Fruit fly (Drosophila melanogaster): ENCODE data around the gene Svip.

Svip gene

dm6 chr3L:9337942-9338468 is 20.8 kb upstream of the Svip start:
- no peak for TF ChIP-seq Dek (tag; optimal IDR thresholded peaks at IDR 0.05)
- TF ChIP-seq CG3726 (GFP tag; IDR thresholded peaks at IDR 0.05), result no peak
- no peak for TF ChIP-seq CG15011 (GFP tag; optimal IDR thresholded peaks at IDR 0.05)
- TF ChIP-seq CG6175 (GFP tag; IDR thresholded peaks at IDR 0.05), result no peak
- no peak for TF ChIP-seq CG13287 (GFP tag; IDR thresholded peaks at IDR 0.05; ENCODE audit: partially characterized antibody)
- TF ChIP-seq cg (GFP tag; optimal IDR thresholded peaks at IDR 0.05), result peak; percentile 49
- no peak for TF ChIP-seq CG15601 (tag; optimal IDR thresholded peaks at IDR 0.05)
- TF ChIP-seq lilli (GFP tag; optimal IDR thresholded peaks at IDR 0.05), result no peak
- TF ChIP-seq CG12769 (tag; optimal IDR thresholded peaks at IDR 0.05), result peak; percentile 63
- peak; percentile 50 for TF ChIP-seq Med (GFP tag)
- no peak for TF ChIP-seq CG3163 (GFP tag; optimal IDR thresholded peaks at IDR 0.05)
- no peak for TF ChIP-seq br (optimal IDR thresholded peaks at IDR 0.05)
- TF ChIP-seq nom (GFP tag; optimal IDR thresholded peaks at IDR 0.05), result peak; percentile 34
- TF ChIP-seq CG30431 (GFP tag; optimal IDR thresholded peaks at IDR 0.05), result no peak
- no peak for TF ChIP-seq dpn (GFP tag; optimal IDR thresholded peaks at IDR 0.05)
- peak; percentile 7 to 32 for TF ChIP-seq Trl (optimal IDR thresholded peaks at IDR 0.05)
- no peak for TF ChIP-seq Trl (GFP tag; optimal IDR thresholded peaks at IDR 0.05)
- peak; percentile 27 for TF ChIP-seq CG3995 (GFP tag; optimal IDR thresholded peaks at IDR 0.05)

dm6 chr3L:9338510-9338909 is 20.3 kb upstream of the Svip start, which contains the start of gene PGRP-LC:
Gene PGRP-LC (plus strand): TSS chr3L:9338810.
- TF ChIP-seq CG16863 (GFP tag; optimal IDR thresholded peaks at IDR 0.05), result no peak
- no peak for TF ChIP-seq Taf1 (GFP tag; IDR thresholded peaks at IDR 0.05)
- TF ChIP-seq CG7357 (GFP tag; IDR thresholded peaks at IDR 0.05), result no peak
- TF ChIP-seq CG18262 (tag; optimal IDR thresholded peaks at IDR 0.05), result no peak
- no peak for TF ChIP-seq pita (GFP tag; optimal IDR thresholded peaks at IDR 0.05)
- no peak for TF ChIP-seq Fer3 (tag; optimal IDR thresholded peaks at IDR 0.05)
- no peak for TF ChIP-seq CG17568 (GFP tag; optimal IDR thresholded peaks at IDR 0.05)

dm6 chr3L:9339021-9339420 is 19.8 kb upstream of the Svip start:
- TF ChIP-seq CG14710 (tag; optimal IDR thresholded peaks at IDR 0.05), result no peak
- TF ChIP-seq CG2875 (GFP tag; optimal IDR thresholded peaks at IDR 0.05), result no peak
- TF ChIP-seq grau (tag; optimal IDR thresholded peaks at IDR 0.05), result peak; percentile 7
- no peak for TF ChIP-seq CG15696 (tag; optimal IDR thresholded peaks at IDR 0.05)
- TF ChIP-seq CG3838 (GFP tag; optimal IDR thresholded peaks at IDR 0.05), result no peak
- TF ChIP-seq hkb (optimal IDR thresholded peaks at IDR 0.05), result no peak
- peak; percentile 39 for TF ChIP-seq hkb (GFP tag; IDR thresholded peaks at IDR 0.05)
- TF ChIP-seq crol (GFP tag; IDR thresholded peaks at IDR 0.05), result no peak
- TF ChIP-seq CG10431 (GFP tag; optimal IDR thresholded peaks at IDR 0.05), result no peak
- no peak for TF ChIP-seq CG7357 (GFP tag; IDR thresholded peaks at IDR 0.05)
- TF ChIP-seq D19A (tag; optimal IDR thresholded peaks at IDR 0.05), result peak; percentile 21
- TF ChIP-seq cas (GFP tag; IDR thresholded peaks at IDR 0.05), result no peak
- peak; percentile 70 for TF ChIP-seq sens (GFP tag)
- no peak for TF ChIP-seq CG12236 (GFP tag; optimal IDR thresholded peaks at IDR 0.05)
- no peak for TF ChIP-seq pnt (GFP tag; optimal IDR thresholded peaks at IDR 0.05)
- no peak for TF ChIP-seq kni (GFP tag; optimal IDR thresholded peaks at IDR 0.05)
- no peak for TF ChIP-seq gt (GFP tag; IDR thresholded peaks at IDR 0.05)
- TF ChIP-seq CG15479 (GFP tag; optimal IDR thresholded peaks at IDR 0.05), result no peak
- peak; percentile 37 for TF ChIP-seq CG7839 (tag; optimal IDR thresholded peaks at IDR 0.05)
- TF ChIP-seq jigr1 (GFP tag; IDR thresholded peaks at IDR 0.05), result no peak
- no peak for TF ChIP-seq CG14014 (GFP tag; IDR thresholded peaks at IDR 0.05)
- TF ChIP-seq zen2 (GFP tag; IDR thresholded peaks at IDR 0.05; ENCODE audit: partially characterized antibody), result no peak
- no peak for TF ChIP-seq CG17186 (GFP tag; optimal IDR thresholded peaks at IDR 0.05)
- no peak for TF ChIP-seq dan (GFP tag; IDR thresholded peaks at IDR 0.05)
- TF ChIP-seq CG12104 (GFP tag; optimal IDR thresholded peaks at IDR 0.05), result no peak
- peak; percentile 56 for TF ChIP-seq row (GFP tag; IDR thresholded peaks at IDR 0.05)
- no peak for TF ChIP-seq tgo (GFP tag; IDR thresholded peaks at IDR 0.05)
